Worm (Caenorhabditis elegans): Measurements from ENCODE around the gene Y110A2AL.4.

DNA sequence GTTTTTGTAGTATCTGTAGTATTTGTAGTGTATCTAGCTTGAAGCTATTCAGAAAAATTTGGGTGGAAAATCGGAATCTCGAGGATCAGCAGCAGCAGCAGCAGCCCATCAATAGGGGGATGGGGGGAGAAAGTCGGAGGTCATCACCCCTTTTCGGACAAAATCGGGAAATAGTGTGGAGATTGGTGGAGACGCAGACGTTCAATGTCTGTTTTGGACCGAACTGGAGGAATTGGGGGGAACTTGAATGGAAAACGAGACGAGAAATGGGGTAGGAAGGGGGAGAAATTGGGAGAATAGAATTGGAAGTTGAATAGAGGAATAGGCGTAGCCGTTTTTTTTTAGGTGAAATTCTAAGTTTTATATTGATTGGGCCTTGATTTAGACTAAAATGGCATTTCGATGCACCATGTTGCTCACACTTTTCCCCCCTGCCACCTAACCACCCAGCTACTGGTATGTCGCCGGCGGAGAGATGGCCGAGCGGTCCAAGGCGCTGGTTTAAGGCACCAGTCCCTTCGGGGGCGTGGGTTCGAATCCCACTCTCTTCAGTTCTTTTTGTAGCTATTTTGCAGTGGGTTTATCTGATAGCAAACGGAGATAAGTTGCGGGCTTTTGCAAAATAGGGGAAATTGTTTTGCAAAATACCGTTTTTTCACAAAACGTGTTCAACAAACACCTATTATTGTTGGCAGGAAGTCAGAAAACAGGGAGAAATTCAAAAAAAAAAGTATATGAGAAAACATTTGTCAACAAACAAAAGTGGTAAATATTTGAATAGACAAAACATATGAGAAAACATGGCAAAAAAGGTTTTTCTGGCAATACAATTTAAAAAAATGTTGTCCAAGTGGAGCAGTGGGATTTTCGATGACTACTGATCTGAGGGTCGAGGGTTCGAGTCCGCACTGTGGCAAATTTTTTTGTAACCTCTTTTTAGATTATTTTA lies 21.0 kb downstream of the Y110A2AL.4 start:
- TF ChIP-seq ama-1 (optimal IDR thresholded peaks at IDR 0.05) (no peak), tra-4 (tag; optimal IDR thresholded peaks at IDR 0.05) (no peak), hmg-4 (GFP tag; optimal IDR thresholded peaks at IDR 0.05) (peak; percentile 35), ets-7 (tag; optimal IDR thresholded peaks at IDR 0.05) (no peak), hmbx-1 (tag; optimal IDR thresholded peaks at IDR 0.05) (peak; percentile 1), aly-1 (tag; optimal IDR thresholded peaks at IDR 0.05) (peak; percentile 40), flt-1 (GFP tag; IDR thresholded peaks at IDR 0.05) (no peak), F13C5.2 (tag; optimal IDR thresholded peaks at IDR 0.05) (no peak), tbx-11 (GFP tag; IDR thresholded peaks at IDR 0.05) (0 out of 2 replicates have a peak, but pooled peaks have one; percentile 12), scrt-1 (GFP tag; IDR thresholded peaks at IDR 0.05) (peak; percentile 69), B0310.2 (tag; optimal IDR thresholded peaks at IDR 0.05) (no peak), pes-1 (GFP tag; IDR thresholded peaks at IDR 0.05) (peak; percentile 64), ceh-36 (tag; optimal IDR thresholded peaks at IDR 0.05) (no peak)
